Worm (Caenorhabditis elegans) whole organism, late embryonic: ENCODE measurements around the gene npp-21.

Source experiments
- C08G9.2 ChIP-seq: sonication (generic microtip); optimal IDR thresholded peaks from 2 replicates; lab custom pipeline; 2016; ENCODE audit warnings: mild to moderate bottlenecking, missing genetic modification characterization, moderate library complexity, missing compliant biosample characterization
- C38D4.7 ChIP-seq: fragments of 200-800 bp; sonication (Bioruptor generic); optimal IDR thresholded peaks from 2 replicates; lab custom pipeline; 2018; ENCODE audit warnings: mild to moderate bottlenecking, missing genetic modification characterization, moderate library complexity, missing compliant biosample characterization
- F13H6.1 ChIP-seq: sonication (generic microtip); optimal IDR thresholded peaks from 2 replicates; lab custom pipeline; 2016; ENCODE audit warnings: missing genetic modification characterization, missing compliant biosample characterization
- K09A11.1 ChIP-seq: sonication (generic microtip); optimal IDR thresholded peaks from 2 replicates; lab custom pipeline; 2017; ENCODE audit warnings: antibody characterized with exemption, mild to moderate bottlenecking, missing genetic modification characterization, missing compliant biosample characterization; ENCODE audit not compliant: insufficient read depth
- T23F11.4 ChIP-seq: fragments of 200-800 bp; sonication (Bioruptor generic); optimal IDR thresholded peaks from 2 replicates; lab custom pipeline; 2018; ENCODE audit warnings: mild to moderate bottlenecking, missing genetic modification characterization, missing compliant biosample characterization
- ama-1 ChIP-seq: fragments of 150-350 bp; optimal IDR thresholded peaks from 2 replicates; lab custom pipeline; 2014
- ceh-14 ChIP-seq: sonication (generic microtip); optimal IDR thresholded peaks from 2 replicates; lab custom pipeline; 2016; ENCODE audit warnings: missing genotype, missing genetic modification characterization, missing compliant biosample characterization
- ceh-18 ChIP-seq: sonication (generic microtip); optimal IDR thresholded peaks from 2 replicates; lab custom pipeline; 2016; ENCODE audit warnings: missing genetic modification characterization, missing compliant biosample characterization
- ceh-2 ChIP-seq: sonication (generic microtip); optimal IDR thresholded peaks from 2 replicates; lab custom pipeline; 2016; ENCODE audit warnings: missing genotype, missing genetic modification characterization, missing compliant biosample characterization
- ceh-22 ChIP-seq: sonication (generic microtip); optimal IDR thresholded peaks from 2 replicates; lab custom pipeline; 2017; ENCODE audit warnings: missing biosample characterization, missing genetic modification characterization
- ceh-30 ChIP-seq: fragments of 150-350 bp; optimal IDR thresholded peaks from 2 replicates; lab custom pipeline; 2014; ENCODE audit warnings: missing biosample characterization, missing genetic modification characterization
- ceh-34 ChIP-seq: sonication (generic microtip); optimal IDR thresholded peaks from 2 replicates; lab custom pipeline; 2016; ENCODE audit warnings: mild to moderate bottlenecking, missing genetic modification characterization, missing compliant biosample characterization
- ceh-45 ChIP-seq: fragments of 200-800 bp; sonication (Bioruptor generic); IDR thresholded peaks from 2 replicates; pipeline ENCODE4 v1.3.6; 2022; ENCODE audit warnings: missing genetic modification reagents, missing genetic modification characterization, missing compliant biosample characterization
- ceh-48 ChIP-seq: sonication (generic microtip); optimal IDR thresholded peaks from 2 replicates; lab custom pipeline; 2016; ENCODE audit warnings: missing genetic modification characterization, inconsistent platforms, missing compliant biosample characterization
- ceh-6 ChIP-seq: fragments of 200-800 bp; sonication (Bioruptor generic); optimal IDR thresholded peaks from 2 replicates; lab custom pipeline; 2018; ENCODE audit warnings: mild to moderate bottlenecking, missing genetic modification characterization, missing compliant biosample characterization
- ceh-9 ChIP-seq: sonication (generic microtip); optimal IDR thresholded peaks from 2 replicates; lab custom pipeline; 2016; ENCODE audit warnings: mild to moderate bottlenecking, missing genetic modification characterization, inconsistent platforms, missing compliant biosample characterization
- che-1 ChIP-seq: sonication (generic microtip); optimal IDR thresholded peaks from 2 replicates; lab custom pipeline; 2016; ENCODE audit warnings: mild to moderate bottlenecking, missing genetic modification characterization, missing compliant biosample characterization
- dmd-4 ChIP-seq: sonication (generic microtip); optimal IDR thresholded peaks from 2 replicates; lab custom pipeline; 2016; ENCODE audit warnings: borderline replicate concordance, missing genetic modification characterization, missing compliant biosample characterization
- elt-2 ChIP-seq: sonication (generic microtip); optimal IDR thresholded peaks from 2 replicates; lab custom pipeline; 2016; ENCODE audit warnings: missing genetic modification reagents, missing genetic modification characterization, missing compliant biosample characterization
- eyg-1 ChIP-seq: sonication (generic microtip); optimal IDR thresholded peaks from 2 replicates; lab custom pipeline; 2016; ENCODE audit warnings: missing genotype, missing genetic modification characterization, missing compliant biosample characterization
- fkh-6 ChIP-seq: sonication (generic microtip); optimal IDR thresholded peaks from 2 replicates; lab custom pipeline; 2016; ENCODE audit warnings: missing genetic modification characterization, missing compliant biosample characterization
- hlh-13 ChIP-seq: fragments of 200-800 bp; sonication (Bioruptor generic); optimal IDR thresholded peaks from 2 replicates; lab custom pipeline; 2018; ENCODE audit warnings: mild to moderate bottlenecking, missing genetic modification characterization, missing compliant biosample characterization
- hlh-15 ChIP-seq: sonication (generic microtip); optimal IDR thresholded peaks from 2 replicates; lab custom pipeline; 2016; ENCODE audit warnings: missing genetic modification characterization, missing compliant biosample characterization
- hlh-6 ChIP-seq: sonication (generic microtip); optimal IDR thresholded peaks from 2 replicates; lab custom pipeline; 2016; ENCODE audit warnings: missing genotype, missing genetic modification characterization, missing compliant biosample characterization
- hlh-8 ChIP-seq: sonication (generic microtip); optimal IDR thresholded peaks from 2 replicates; lab custom pipeline; 2016; ENCODE audit warnings: missing genotype, missing genetic modification characterization, missing compliant biosample characterization
- lim-6 ChIP-seq: sonication (generic microtip); optimal IDR thresholded peaks from 2 replicates; lab custom pipeline; 2016; ENCODE audit warnings: missing genetic modification characterization, missing compliant biosample characterization
- madf-2 ChIP-seq: sonication (generic microtip); optimal IDR thresholded peaks from 2 replicates; lab custom pipeline; 2017; ENCODE audit warnings: missing genetic modification characterization, missing compliant biosample characterization
- mec-3 ChIP-seq: sonication (generic microtip); optimal IDR thresholded peaks from 2 replicates; lab custom pipeline; 2016; ENCODE audit warnings: borderline replicate concordance, missing genetic modification characterization, missing compliant biosample characterization
- nhr-11 ChIP-seq: fragments of 150-350 bp; optimal IDR thresholded peaks from 2 replicates; lab custom pipeline; 2014; ENCODE audit warnings: missing biosample characterization, missing genetic modification characterization
- npax-4 ChIP-seq: sonication (generic microtip); optimal IDR thresholded peaks from 2 replicates; lab custom pipeline; 2016; ENCODE audit warnings: missing genetic modification characterization, missing compliant biosample characterization
- odd-2 ChIP-seq: sonication (generic microtip); optimal IDR thresholded peaks from 2 replicates; lab custom pipeline; 2017; ENCODE audit warnings: antibody characterized with exemption, mild to moderate bottlenecking, missing genetic modification characterization, missing compliant biosample characterization
- pat-9 ChIP-seq: fragments of 200-800 bp; sonication (Bioruptor generic); optimal IDR thresholded peaks from 2 replicates; lab custom pipeline; 2018; ENCODE audit warnings: mild to moderate bottlenecking, missing genetic modification characterization, moderate library complexity, missing compliant biosample characterization
- pha-4 ChIP-seq: fragments of 150-350 bp; optimal IDR thresholded peaks from 2 replicates; lab custom pipeline; 2018; ENCODE audit warnings: missing biosample characterization, missing genetic modification reagents, missing genetic modification characterization
- pqm-1 ChIP-seq: sonication (generic microtip); optimal IDR thresholded peaks from 2 replicates; lab custom pipeline; 2016; ENCODE audit warnings: missing genetic modification characterization, missing compliant biosample characterization
- pros-1 ChIP-seq: fragments of 150-350 bp; optimal IDR thresholded peaks from 2 replicates; lab custom pipeline; 2014; ENCODE audit warnings: missing biosample characterization, missing genetic modification reagents, missing genetic modification characterization
- ref-2 ChIP-seq: sonication (generic microtip); optimal IDR thresholded peaks from 2 replicates; lab custom pipeline; 2016; ENCODE audit warnings: missing genetic modification characterization, missing compliant biosample characterization
- sox-2 ChIP-seq: fragments of 200-800 bp; sonication (Bioruptor generic); IDR thresholded peaks from 2 replicates; pipeline ENCODE4 v1.3.6; 2022; ENCODE audit warnings: missing genetic modification reagents, missing genetic modification characterization, missing compliant biosample characterization
- sox-4 ChIP-seq: sonication (generic microtip); optimal IDR thresholded peaks from 2 replicates; lab custom pipeline; 2017; ENCODE audit warnings: mild to moderate bottlenecking, missing genetic modification characterization, inconsistent platforms, missing compliant biosample characterization
- syd-9 ChIP-seq: sonication (generic microtip); optimal IDR thresholded peaks from 2 replicates; lab custom pipeline; 2016; ENCODE audit warnings: mild to moderate bottlenecking, missing genetic modification characterization, moderate library complexity, missing compliant biosample characterization
- tbx-7 ChIP-seq: sonication (generic microtip); optimal IDR thresholded peaks from 2 replicates; lab custom pipeline; 2016; ENCODE audit warnings: missing genotype, missing genetic modification characterization, missing compliant biosample characterization
- ttx-3 ChIP-seq: sonication (generic microtip); optimal IDR thresholded peaks from 2 replicates; lab custom pipeline; 2016; ENCODE audit warnings: missing genetic modification reagents, missing genetic modification characterization, missing compliant biosample characterization
- unc-42 ChIP-seq: sonication (generic microtip); optimal IDR thresholded peaks from 2 replicates; lab custom pipeline; 2016; ENCODE audit warnings: missing genotype, missing genetic modification characterization, missing compliant biosample characterization

Gene npp-21

ce11 chrII:7635296-7635695, 35.8 kb downstream of the npp-21 start (continued):
- TF ChIP-seq ref-2 (tag; lab: Kevin White, UChicago) (no peak), odd-2 (tag; lab: Kevin White, UChicago) (no peak), che-1 (tag; lab: Kevin White, UChicago) (no peak), K09A11.1 (tag; lab: Kevin White, UChicago) (no peak)

ce11 chrII:7636941-7637340, 37.5 kb downstream of the npp-21 start:
- TF ChIP-seq ceh-30 (tag; lab: Kevin White, UChicago) (no peak), unc-42 (tag; lab: Kevin White, UChicago) (no peak), hlh-13 (GFP tag; lab: Kevin White, UChicago) (no peak), tbx-7 (no peak)

DNA sequence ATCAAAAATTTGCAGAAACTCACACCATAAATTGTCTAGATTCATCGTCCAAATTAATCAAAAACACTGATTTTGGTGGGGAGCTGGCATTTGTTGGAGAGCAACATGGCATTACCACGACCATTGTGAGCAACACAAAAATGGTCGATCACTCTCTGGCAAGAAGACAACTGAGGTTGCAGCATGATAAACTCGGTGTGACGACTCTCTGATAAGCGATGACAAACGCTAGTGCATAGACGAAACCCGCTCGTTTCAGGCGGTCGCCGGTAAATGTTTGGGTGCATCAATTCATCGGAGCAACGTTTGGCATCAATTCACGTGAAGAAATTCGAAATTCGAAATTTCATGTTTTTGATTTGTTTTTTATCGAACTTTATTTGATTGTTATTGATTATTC, 39.6 kb downstream of the npp-21 start:
- TF ChIP-seq ceh-34 (no peak), elt-2 (peak; percentile 28), T23F11.4 (GFP tag; lab: Kevin White, UChicago) (no peak), eyg-1 (tag; lab: Kevin White, UChicago) (no peak)
- TF ChIP-seq, all 69 proteins: peak for 1

DNA sequence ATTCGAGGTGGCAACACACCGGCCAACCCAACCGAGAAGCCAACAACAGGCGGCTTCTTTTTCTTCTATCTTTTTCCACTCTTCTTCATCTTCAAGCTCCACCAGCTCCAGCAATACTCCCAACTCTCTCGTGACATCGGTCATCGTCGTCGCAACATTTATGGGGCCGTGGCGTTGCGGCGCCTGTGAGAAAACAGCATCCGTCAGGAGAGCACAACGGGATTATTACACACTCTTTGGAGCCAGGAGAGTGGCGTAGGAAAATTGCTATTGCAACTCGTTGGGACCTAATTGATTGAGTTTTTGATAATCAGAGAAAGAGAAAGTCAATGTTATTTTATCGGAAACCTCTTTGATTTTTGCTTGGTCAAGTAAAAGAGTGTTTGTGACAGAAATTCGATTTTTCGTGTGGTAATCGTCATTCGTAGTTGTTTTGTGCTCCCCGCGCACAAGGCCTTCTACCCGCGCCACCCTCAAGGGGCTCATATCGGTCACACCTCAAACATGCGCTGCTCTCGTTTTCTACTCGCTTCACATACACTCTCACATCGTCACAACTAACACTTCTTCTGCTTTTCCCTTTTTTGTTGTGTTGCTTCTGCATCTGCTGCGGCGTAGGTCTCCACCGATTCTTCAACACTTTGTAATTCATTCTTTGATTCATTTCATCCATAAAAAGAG, 40.8 kb downstream of the npp-21 start:
- TF ChIP-seq ceh-2 (tag; lab: Kevin White, UChicago) (no peak), C08G9.2 (tag; lab: Kevin White, UChicago) (no peak), hlh-8 (tag; lab: Kevin White, UChicago) (no peak), T23F11.4 (GFP tag; lab: Kevin White, UChicago) (no peak), ceh-22 (no peak), madf-2 (tag; lab: Kevin White, UChicago) (no peak), unc-42 (tag; lab: Kevin White, UChicago) (peak; percentile 9), ceh-18 (tag; lab: Kevin White, UChicago) (peak; percentile 72), K09A11.1 (tag; lab: Kevin White, UChicago) (no peak), fkh-6 (tag; lab: Kevin White, UChicago) (no peak), ceh-14 (tag; lab: Kevin White, UChicago) (no peak), pat-9 (tag; lab: Kevin White, UChicago) (peak; percentile 1)
- TF ChIP-seq, all 69 proteins: peak for 3

DNA sequence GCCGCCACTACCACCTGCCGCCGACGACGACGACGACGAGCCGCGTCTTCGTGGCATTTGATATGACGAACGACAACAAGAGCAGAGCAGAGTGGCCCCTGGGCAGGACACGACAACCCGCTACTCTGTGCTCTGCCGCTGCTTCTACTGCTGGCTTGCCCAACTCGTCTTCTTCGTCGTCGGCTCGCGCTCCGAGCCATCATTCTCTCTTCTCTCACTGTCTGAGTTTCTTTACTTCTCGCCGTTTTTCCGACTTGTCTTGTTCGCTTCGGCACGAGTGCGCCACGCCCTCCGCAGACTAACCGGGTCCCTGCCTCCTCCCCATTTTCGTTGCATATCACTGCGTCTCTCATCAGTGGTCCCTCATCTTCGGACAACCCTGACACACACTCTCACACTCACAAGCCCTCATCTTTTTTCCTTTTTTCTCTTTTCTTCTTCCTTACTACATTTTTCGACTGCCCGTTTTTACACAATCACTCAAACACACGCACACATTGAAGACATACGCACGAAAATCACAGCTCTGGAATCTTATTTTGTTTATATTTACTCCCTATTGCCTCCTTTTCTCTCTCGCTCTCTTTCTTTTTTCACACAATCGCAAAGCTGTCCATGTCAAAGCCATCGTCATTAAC, 42.7 kb downstream of the npp-21 start:
- TF ChIP-seq pqm-1 (tag; lab: Kevin White, UChicago) (peak; percentile 2), sox-4 (tag; lab: Kevin White, UChicago) (no peak), hlh-6 (no peak), ceh-6 (GFP tag; lab: Kevin White, UChicago) (no peak), pha-4 (tag; lab: Kevin White, UChicago) (no peak), pros-1 (tag; lab: Kevin White, UChicago) (peak; percentile 38), syd-9 (no peak), ceh-48 (tag; lab: Kevin White, UChicago) (no peak), ceh-14 (tag; lab: Kevin White, UChicago) (no peak), hlh-15 (tag; lab: Kevin White, UChicago) (no peak), C38D4.7 (GFP tag; lab: Kevin White, UChicago) (no peak), elt-2 (no peak), ceh-9 (tag; lab: Kevin White, UChicago) (no peak), lim-6 (tag; lab: Kevin White, UChicago) (no peak), K09A11.1 (tag; lab: Kevin White, UChicago) (peak; percentile 2), F13H6.1 (peak; percentile 61), madf-2 (tag; lab: Kevin White, UChicago) (no peak), mec-3 (tag; lab: Kevin White, UChicago) (no peak), pat-9 (tag; lab: Kevin White, UChicago) (no peak), ama-1 (lab: Kevin White, UChicago) (no peak), ceh-45 (GFP tag; lab: Robert Waterston, UW) (no peak), ttx-3 (tag; lab: Kevin White, UChicago) (no peak), dmd-4 (tag; lab: Kevin White, UChicago) (no peak), sox-2 (GFP tag; lab: Robert Waterston, UW) (no peak), hlh-13 (GFP tag; lab: Kevin White, UChicago) (no peak), npax-4 (no peak), nhr-11 (no peak), tbx-7 (no peak)
